Fruit fly (Drosophila melanogaster): Measurements from ENCODE around the gene Vav.

Gene Vav

DNA sequence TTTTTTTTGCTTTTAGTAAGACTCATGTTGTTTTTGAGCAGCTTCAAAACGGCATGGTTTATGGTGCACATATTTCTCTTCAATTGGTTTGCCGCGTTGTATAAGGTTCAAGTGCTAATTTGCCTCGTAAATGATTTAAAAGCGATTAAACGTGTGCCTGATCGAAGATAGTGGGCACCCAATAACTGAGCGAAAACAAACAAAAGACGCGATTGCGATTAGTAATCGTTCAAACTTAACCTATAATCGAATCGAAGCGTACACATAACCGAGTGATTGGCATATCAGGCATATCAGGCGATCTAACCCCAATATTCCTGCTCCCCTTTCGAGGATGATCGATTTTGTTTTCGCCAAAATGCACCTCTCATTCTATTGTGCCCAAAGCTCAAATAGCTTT is 32.4 kb downstream of the Vav start:
- TF ChIP-seq CrebA (GFP tag; optimal IDR thresholded peaks at IDR 0.05; ENCODE audit: borderline replicate concordance) (no peak), woc (GFP tag; optimal IDR thresholded peaks at IDR 0.05) (no peak), N (GFP tag; optimal IDR thresholded peaks at IDR 0.05) (no peak), Mio (GFP tag; optimal IDR thresholded peaks at IDR 0.05) (no peak), HLH106 (tag; optimal IDR thresholded peaks at IDR 0.05) (no peak), Vsx2 (GFP tag; optimal IDR thresholded peaks at IDR 0.05; ENCODE audit: partially characterized antibody) (peak; percentile 71), tai (GFP tag; optimal IDR thresholded peaks at IDR 0.05) (no peak), jim (GFP tag; optimal IDR thresholded peaks at IDR 0.05) (no peak), pan (optimal IDR thresholded peaks at IDR 0.05) (no peak), h (GFP tag; optimal IDR thresholded peaks at IDR 0.05) (peak; percentile 18), Dfd (GFP tag; optimal IDR thresholded peaks at IDR 0.05) (no peak)

DNA sequence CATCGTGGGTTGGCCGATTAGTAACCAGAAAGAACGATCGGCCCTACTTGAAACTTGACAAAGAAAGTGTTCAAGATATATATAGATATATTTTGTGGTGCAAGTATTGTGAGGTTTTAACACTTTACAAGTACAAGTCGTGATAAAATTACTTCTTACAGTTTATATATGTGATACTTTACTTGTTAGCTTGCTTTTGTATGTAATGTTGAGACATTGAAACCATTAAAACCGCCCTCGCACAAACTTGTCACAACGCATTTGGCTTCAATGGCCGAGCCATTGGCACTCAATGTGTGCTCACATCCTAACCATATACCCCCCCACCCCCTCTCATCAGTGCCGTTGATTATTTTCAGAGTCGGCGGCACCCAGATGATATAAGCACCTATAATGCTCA is 33.3 kb downstream of the Vav start:
- TF ChIP-seq CG9705 (GFP tag; optimal IDR thresholded peaks at IDR 0.05), result no peak
- TF ChIP-seq lola (GFP tag; optimal IDR thresholded peaks at IDR 0.05), result no peak
- TF ChIP-seq tai (GFP tag; optimal IDR thresholded peaks at IDR 0.05), result no peak
- no peak for TF ChIP-seq psq (GFP tag; optimal IDR thresholded peaks at IDR 0.05)
- no peak for TF ChIP-seq Mio (GFP tag; optimal IDR thresholded peaks at IDR 0.05)
- no peak for TF ChIP-seq Hnf4 (GFP tag; optimal IDR thresholded peaks at IDR 0.05)
- TF ChIP-seq Hr78 (GFP tag; optimal IDR thresholded peaks at IDR 0.05), result no peak
- TF ChIP-seq Jra (GFP tag; optimal IDR thresholded peaks at IDR 0.05), result no peak
- no peak for TF ChIP-seq Abd-B (GFP tag; optimal IDR thresholded peaks at IDR 0.05)
- no peak for TF ChIP-seq GATAd (GFP tag; optimal IDR thresholded peaks at IDR 0.05)
- no peak for TF ChIP-seq Hr83 (GFP tag; optimal IDR thresholded peaks at IDR 0.05; ENCODE audit: poor library complexity, severe bottlenecking)
- no peak for TF ChIP-seq jim (GFP tag; optimal IDR thresholded peaks at IDR 0.05)
- no peak for TF ChIP-seq Myc (optimal IDR thresholded peaks at IDR 0.05)
- no peak for TF ChIP-seq dmrt93B (GFP tag; optimal IDR thresholded peaks at IDR 0.05)
- no peak for TF ChIP-seq Rel (GFP tag; optimal IDR thresholded peaks at IDR 0.05)
- no peak for TF ChIP-seq Rel (tag; optimal IDR thresholded peaks at IDR 0.05)

DNA sequence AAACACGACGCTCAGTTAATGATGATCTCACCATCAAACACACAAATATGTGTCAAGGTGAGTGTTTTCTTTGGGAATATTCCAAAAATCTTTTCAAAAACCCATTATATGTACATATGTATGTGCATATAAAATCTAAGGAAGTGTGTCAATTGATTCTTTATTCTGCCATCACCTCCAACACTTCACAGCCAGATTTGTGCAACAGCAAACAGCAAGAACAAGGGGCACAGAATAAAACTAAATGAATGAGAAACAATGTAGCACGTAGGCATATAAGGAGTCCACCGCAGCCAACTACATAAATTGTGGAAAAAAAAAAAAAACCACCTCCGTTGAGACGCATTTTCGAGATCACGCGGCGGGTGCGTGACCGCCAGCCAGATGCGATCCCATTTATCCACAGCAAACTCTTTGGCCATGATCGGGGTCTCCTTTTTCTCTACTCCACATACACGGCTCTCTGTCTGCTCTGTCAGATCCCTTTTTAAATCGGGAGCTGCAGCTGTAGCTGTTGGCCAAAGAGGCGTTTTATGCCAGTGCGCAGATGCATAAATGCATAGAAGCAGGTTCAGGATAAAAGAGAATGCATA is 34.3 kb downstream of the Vav start:
- TF ChIP-seq GATAd (GFP tag; optimal IDR thresholded peaks at IDR 0.05) (no peak), psq (GFP tag; optimal IDR thresholded peaks at IDR 0.05) (peak; percentile 27), Dif (GFP tag; optimal IDR thresholded peaks at IDR 0.05; ENCODE audit: partially characterized antibody) (no peak)

- TF ChIP-seq CG32264 (GFP tag; optimal IDR thresholded peaks at IDR 0.05), result peak; percentile 91
- TF ChIP-seq Hr83 (GFP tag; optimal IDR thresholded peaks at IDR 0.05; ENCODE audit: poor library complexity, severe bottlenecking), result peak; percentile 12
- peak; percentile 97 for TF ChIP-seq rgr (GFP tag; optimal IDR thresholded peaks at IDR 0.05)
- TF ChIP-seq Jra (GFP tag; optimal IDR thresholded peaks at IDR 0.05), result peak; percentile 86
- no peak for TF ChIP-seq lola (GFP tag; optimal IDR thresholded peaks at IDR 0.05)
- TF ChIP-seq ey (GFP tag; optimal IDR thresholded peaks at IDR 0.05), result peak; percentile 98
- TF ChIP-seq CrebA (GFP tag; optimal IDR thresholded peaks at IDR 0.05; ENCODE audit: borderline replicate concordance), result peak; percentile 89
- TF ChIP-seq tai (GFP tag; optimal IDR thresholded peaks at IDR 0.05), result peak; percentile 82
- peak; percentile 97 for TF ChIP-seq dmrt93B (GFP tag; optimal IDR thresholded peaks at IDR 0.05)
- peak; percentile 57 for TF ChIP-seq GATAd (GFP tag; optimal IDR thresholded peaks at IDR 0.05)
- no peak for TF ChIP-seq Abd-B (GFP tag; optimal IDR thresholded peaks at IDR 0.05)
- TF ChIP-seq woc (GFP tag; optimal IDR thresholded peaks at IDR 0.05), result peak; percentile 96
- TF ChIP-seq dl (GFP tag; optimal IDR thresholded peaks at IDR 0.05; ENCODE audit: insufficient read depth in 1 of 2, partially characterized antibody in 2 of 2), result peak in 1 of 2 experiments; percentile 37
- peak; percentile 74 for TF ChIP-seq dsf (GFP tag; optimal IDR thresholded peaks at IDR 0.05; ENCODE audit: borderline replicate concordance)
- peak; percentile 91 for TF ChIP-seq sv (GFP tag; optimal IDR thresholded peaks at IDR 0.05)
- peak; percentile 96 for TF ChIP-seq Dfd (GFP tag; optimal IDR thresholded peaks at IDR 0.05)
- peak; percentile 52 for TF ChIP-seq Rel (GFP tag; optimal IDR thresholded peaks at IDR 0.05)
- peak; percentile 86 for TF ChIP-seq Rel (tag; optimal IDR thresholded peaks at IDR 0.05)
- TF ChIP-seq CG9705 (GFP tag; optimal IDR thresholded peaks at IDR 0.05), result peak; percentile 98
- TF ChIP-seq sage (GFP tag; optimal IDR thresholded peaks at IDR 0.05), result peak; percentile 91
- peak; percentile 96 for TF ChIP-seq psq (GFP tag; optimal IDR thresholded peaks at IDR 0.05)
- TF ChIP-seq foxo (GFP tag; optimal IDR thresholded peaks at IDR 0.05), result peak; percentile 82 to 97
- peak; percentile 98 for TF ChIP-seq Sp1 (GFP tag; optimal IDR thresholded peaks at IDR 0.05)
- TF ChIP-seq Mio (GFP tag; optimal IDR thresholded peaks at IDR 0.05), result peak; percentile 80
- no peak for TF ChIP-seq jim (GFP tag; optimal IDR thresholded peaks at IDR 0.05)
- TF ChIP-seq HLH106 (tag; optimal IDR thresholded peaks at IDR 0.05), result peak; percentile 99
- TF ChIP-seq fru (GFP tag; optimal IDR thresholded peaks at IDR 0.05), result peak; percentile 98
- no peak for TF ChIP-seq usp (GFP tag; optimal IDR thresholded peaks at IDR 0.05)
- TF ChIP-seq pan (optimal IDR thresholded peaks at IDR 0.05), result no peak
- TF ChIP-seq N (GFP tag; optimal IDR thresholded peaks at IDR 0.05), result peak; percentile 22
- TF ChIP-seq brk (GFP tag; optimal IDR thresholded peaks at IDR 0.05), result peak; percentile 87
- peak; percentile 97 for TF ChIP-seq br (GFP tag; optimal IDR thresholded peaks at IDR 0.05)
- TF ChIP-seq Vsx2 (GFP tag; optimal IDR thresholded peaks at IDR 0.05; ENCODE audit: partially characterized antibody), result peak; percentile 34
- TF ChIP-seq Hr78 (GFP tag; optimal IDR thresholded peaks at IDR 0.05), result no peak
- peak; percentile 93 for TF ChIP-seq Hnf4 (GFP tag; optimal IDR thresholded peaks at IDR 0.05)
Measured at dm6 chrX:19297899-19298784, 36.5 kb downstream of the Vav start, which contains the start of gene CG8034. TSS of gene CG8034 (minus strand) at chrX:19298162.
